Worm (Caenorhabditis elegans) whole organism, late embryonic: ENCODE measurements around the gene dmsr-1.

Source experiments
- ahr-1 ChIP-seq: sonication (generic microtip); optimal IDR thresholded peaks from 2 replicates; lab custom pipeline; 2016; ENCODE audit warnings: missing genetic modification characterization, missing compliant biosample characterization
- ceh-48 ChIP-seq: sonication (generic microtip); optimal IDR thresholded peaks from 2 replicates; lab custom pipeline; 2016; ENCODE audit warnings: missing genetic modification characterization, inconsistent platforms, missing compliant biosample characterization
- dmd-4 ChIP-seq: sonication (generic microtip); optimal IDR thresholded peaks from 2 replicates; lab custom pipeline; 2016; ENCODE audit warnings: borderline replicate concordance, missing genetic modification characterization, missing compliant biosample characterization
- fkh-10 ChIP-seq: fragments of 150-350 bp; optimal IDR thresholded peaks from 2 replicates; lab custom pipeline; 2014; ENCODE audit warnings: missing biosample characterization, missing genetic modification reagents, missing genetic modification characterization
- lin-11 ChIP-seq: fragments of 200-800 bp; sonication (Bioruptor generic); optimal IDR thresholded peaks from 2 replicates; lab custom pipeline; 2018; ENCODE audit warnings: mild to moderate bottlenecking, missing genetic modification characterization, missing compliant biosample characterization
- nhr-232 ChIP-seq: sonication (generic microtip); optimal IDR thresholded peaks from 2 replicates; lab custom pipeline; 2016; ENCODE audit warnings: missing genetic modification characterization, missing compliant biosample characterization
- pag-3 ChIP-seq: sonication (generic microtip); optimal IDR thresholded peaks from 2 replicates; lab custom pipeline; 2016; ENCODE audit warnings: missing compliant biosample characterization, missing genetic modification characterization, borderline replicate concordance
- ref-2 ChIP-seq: sonication (generic microtip); optimal IDR thresholded peaks from 2 replicates; lab custom pipeline; 2016; ENCODE audit warnings: missing genetic modification characterization, missing compliant biosample characterization
- sox-4 ChIP-seq: sonication (generic microtip); optimal IDR thresholded peaks from 2 replicates; lab custom pipeline; 2017; ENCODE audit warnings: mild to moderate bottlenecking, missing genetic modification characterization, inconsistent platforms, missing compliant biosample characterization

ce11 chrV:11428728-11429127, 9.8 kb upstream of the dmsr-1 start:
- no peak for TF ChIP-seq dmd-4
- TF ChIP-seq lin-11 (tag; lab: Kevin White, UChicago): no peak
- TF ChIP-seq ahr-1: no peak
- TF ChIP-seq ref-2 (tag; lab: Kevin White, UChicago): no peak
- no peak for TF ChIP-seq sox-4 (tag; lab: Kevin White, UChicago)
- TF ChIP-seq nhr-232 (tag; lab: Kevin White, UChicago): no peak
- no peak for TF ChIP-seq fkh-10
- no peak for TF ChIP-seq ceh-48
- TF ChIP-seq pag-3: no peak
